Worm (Caenorhabditis elegans): ENCODE results near the gene nspc-17.

Gene nspc-17

DNA sequence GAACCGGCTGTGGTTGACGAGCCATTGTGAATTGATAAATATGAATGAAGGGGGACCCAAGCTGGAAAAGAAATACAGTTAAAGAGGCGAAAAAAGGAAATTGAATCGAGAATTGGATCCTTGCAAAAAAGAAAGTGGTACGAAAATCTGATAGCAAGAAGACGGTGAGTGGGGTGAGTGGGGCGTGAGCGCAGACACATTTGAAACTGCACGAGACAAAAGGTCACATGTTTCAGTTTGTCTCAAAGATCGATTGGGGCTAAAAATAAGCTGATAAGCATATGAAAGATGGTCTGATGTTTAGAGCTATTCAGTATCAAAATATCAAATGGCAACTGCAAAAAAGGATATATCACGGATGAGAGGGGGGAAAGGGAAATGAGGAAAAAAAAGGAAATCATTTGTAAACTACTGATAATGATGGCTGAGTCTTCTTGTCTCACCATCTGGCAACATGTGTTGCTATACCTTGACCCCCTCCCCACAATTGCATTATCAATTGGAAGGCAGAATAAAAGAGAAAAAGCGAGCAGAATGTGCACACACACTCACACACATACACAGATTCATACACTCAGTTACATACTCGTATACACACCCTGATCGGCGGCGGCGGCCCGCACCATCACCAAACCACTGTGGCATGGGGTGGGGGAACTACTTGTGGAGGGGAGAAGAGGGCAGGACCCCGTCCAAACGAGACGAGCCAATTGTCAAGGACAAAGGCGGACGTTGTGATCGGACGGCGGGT lies 21.0 kb downstream of the nspc-17 start, which contains the start of gene M163.1:
TSS of gene M163.1 (minus strand) at position 25 of the 751 bp plus-strand sequence.
- peak; percentile 37 for TF ChIP-seq nhr-19 (GFP tag; conservative IDR thresholded peaks at IDR 0.05)
- TF ChIP-seq elt-2 (tag; optimal IDR thresholded peaks at IDR 0.05) = peak; percentile 31
- peak; percentile 73 for TF ChIP-seq nhr-85 (tag)
- TF ChIP-seq nhr-20 (tag; optimal IDR thresholded peaks at IDR 0.05) = peak; percentile 52
- TF ChIP-seq nhr-71 (tag; optimal IDR thresholded peaks at IDR 0.05) = peak; percentile 52
- peak; percentile 3 for TF ChIP-seq unc-130 (tag; optimal IDR thresholded peaks at IDR 0.05)
- TF ChIP-seq grh-1 (GFP tag; IDR thresholded peaks at IDR 0.05) = 0 out of 2 replicates have a peak, but pooled peaks have one; percentile 13
- peak; percentile 53 for TF ChIP-seq lin-14 (GFP tag; optimal IDR thresholded peaks at IDR 0.05)
- peak; percentile 22 for TF ChIP-seq rnt-1 (tag; optimal IDR thresholded peaks at IDR 0.05)
- no peak for TF ChIP-seq egl-27 (tag; optimal IDR thresholded peaks at IDR 0.05)
- TF ChIP-seq nhr-11 (tag; optimal IDR thresholded peaks at IDR 0.05) = no peak
- TF ChIP-seq ztf-11 (tag; optimal IDR thresholded peaks at IDR 0.05) = peak in 1 of 2 experiments; percentile 30
- no peak for TF ChIP-seq swsn-7 (tag; optimal IDR thresholded peaks at IDR 0.05)

DNA sequence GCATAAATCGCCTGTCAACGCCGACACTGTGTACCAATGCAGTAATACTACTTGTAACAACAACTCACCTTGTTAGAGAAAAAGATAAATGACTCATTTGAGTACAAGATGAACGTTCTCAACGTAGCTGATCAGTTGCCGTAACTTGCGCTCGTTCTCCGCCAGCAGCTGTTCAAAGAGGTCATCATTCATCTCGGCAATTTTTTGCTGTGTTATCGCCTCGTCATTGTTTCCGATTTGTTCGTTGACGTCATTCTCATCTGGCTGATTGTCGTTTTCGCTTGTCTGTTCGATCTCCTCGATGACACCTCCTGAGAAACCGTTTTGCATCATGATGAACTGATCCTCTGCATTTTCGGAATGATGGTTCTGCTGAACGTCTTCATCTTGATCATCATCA lies 21.7 kb downstream of the nspc-17 start:
- TF ChIP-seq rnt-1 (tag; optimal IDR thresholded peaks at IDR 0.05) (peak; percentile 28), nhr-71 (tag; optimal IDR thresholded peaks at IDR 0.05) (peak; percentile 34), snu-23 (GFP tag; optimal IDR thresholded peaks at IDR 0.05) (no peak), nhr-77 (tag; optimal IDR thresholded peaks at IDR 0.05) (no peak), blmp-1 (tag; optimal IDR thresholded peaks at IDR 0.05) (peak; percentile 40), lin-14 (GFP tag; optimal IDR thresholded peaks at IDR 0.05) (peak; percentile 47)

DNA sequence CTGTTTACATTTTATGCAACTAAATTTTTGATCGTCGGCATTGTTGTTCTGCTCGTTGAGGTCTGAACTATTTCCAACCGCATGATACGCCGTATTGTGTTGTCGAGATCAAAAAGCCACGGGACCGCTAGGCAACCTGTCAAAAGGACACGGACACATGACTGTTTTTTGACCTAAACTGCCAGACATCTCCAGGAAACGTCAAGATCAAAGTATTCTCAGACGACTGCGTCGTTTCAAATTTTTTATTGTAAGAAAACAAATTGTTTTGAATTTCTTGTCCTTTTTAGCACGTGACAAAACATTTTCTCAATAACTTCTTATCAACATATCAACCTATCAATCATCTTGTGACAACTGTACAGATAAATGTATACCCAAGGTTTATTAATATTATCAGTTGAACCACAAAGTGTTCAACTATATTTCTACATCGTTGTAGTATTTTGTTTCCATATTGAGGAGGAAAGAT lies 22.8 kb downstream of the nspc-17 start:
- TF ChIP-seq blmp-1 (tag; optimal IDR thresholded peaks at IDR 0.05) = peak; percentile 60
- TF ChIP-seq hlh-17 (GFP tag; optimal IDR thresholded peaks at IDR 0.05; ENCODE audit: borderline replicate concordance) = no peak
- TF ChIP-seq zag-1 (tag; optimal IDR thresholded peaks at IDR 0.05) = no peak
- peak; percentile 36 for TF ChIP-seq unc-130 (tag; optimal IDR thresholded peaks at IDR 0.05)
- no peak for TF ChIP-seq xbp-1 (tag; optimal IDR thresholded peaks at IDR 0.05)
- TF ChIP-seq hpl-2 (GFP tag; optimal IDR thresholded peaks at IDR 0.05) = no peak
- TF ChIP-seq fkh-8 (tag; optimal IDR thresholded peaks at IDR 0.05) = no peak
- peak; percentile 27 for TF ChIP-seq C16A3.4 (tag; optimal IDR thresholded peaks at IDR 0.05)
- no peak for TF ChIP-seq egl-27 (tag; optimal IDR thresholded peaks at IDR 0.05)
- peak; percentile 91 for TF ChIP-seq nhr-71 (tag; optimal IDR thresholded peaks at IDR 0.05)
- peak; percentile 76 for TF ChIP-seq lin-14 (GFP tag; optimal IDR thresholded peaks at IDR 0.05)
- TF ChIP-seq pag-3 (tag; optimal IDR thresholded peaks at IDR 0.05; ENCODE audit: borderline replicate concordance, insufficient read depth) = no peak
- TF ChIP-seq nhr-19 (GFP tag; conservative IDR thresholded peaks at IDR 0.05) = peak; percentile 74
- TF ChIP-seq nhr-76 (tag; optimal IDR thresholded peaks at IDR 0.05) = no peak
- TF ChIP-seq nhr-47 (tag; optimal IDR thresholded peaks at IDR 0.05) = peak; percentile 63
- peak in 2 of 3 experiments; percentile 8 to 14 for TF ChIP-seq dpl-1 (GFP tag; optimal IDR thresholded peaks at IDR 0.05)
- peak; percentile 46 to 48 for TF ChIP-seq lsy-2 (tag; optimal IDR thresholded peaks at IDR 0.05)
- no peak for TF ChIP-seq vab-15 (tag; optimal IDR thresholded peaks at IDR 0.05)
- 0 out of 2 replicates have a peak, but pooled peaks have one; percentile 17 for TF ChIP-seq mab-9 (GFP tag; IDR thresholded peaks at IDR 0.05)
- peak; percentile 21 for TF ChIP-seq fos-1 (tag; optimal IDR thresholded peaks at IDR 0.05)
- TF ChIP-seq nhr-90 (tag; optimal IDR thresholded peaks at IDR 0.05; ENCODE audit: poor library complexity) = peak; percentile 86
- TF ChIP-seq nhr-85 (tag) = peak; percentile 98
- TF ChIP-seq efl-1 (optimal IDR thresholded peaks at IDR 0.05) = peak in 1 of 2 experiments; percentile 12
- peak in 1 of 2 experiments; percentile 67 for TF ChIP-seq efl-1 (GFP tag; optimal IDR thresholded peaks at IDR 0.05 in 1 of 2)
- no peak for TF ChIP-seq skn-1 (tag; optimal IDR thresholded peaks at IDR 0.05)
- TF ChIP-seq fkh-4 (tag; optimal IDR thresholded peaks at IDR 0.05; ENCODE audit: borderline replicate concordance) = no peak
- TF ChIP-seq rnt-1 (tag; optimal IDR thresholded peaks at IDR 0.05) = peak; percentile 10
- peak; percentile 44 for TF ChIP-seq lin-13 (GFP tag; optimal IDR thresholded peaks at IDR 0.05)
- no peak for TF ChIP-seq hlh-4 (tag; optimal IDR thresholded peaks at IDR 0.05)
- TF ChIP-seq mep-1 (tag; optimal IDR thresholded peaks at IDR 0.05) = peak; percentile 56
- TF ChIP-seq alr-1 (tag; optimal IDR thresholded peaks at IDR 0.05; ENCODE audit: borderline replicate concordance) = no peak
- TF ChIP-seq snpc-4 (tag; optimal IDR thresholded peaks at IDR 0.05) = no peak
- TF ChIP-seq tbx-2 (tag; optimal IDR thresholded peaks at IDR 0.05) = peak; percentile 52
- no peak for TF ChIP-seq ceh-90 (tag; optimal IDR thresholded peaks at IDR 0.05)
- peak; percentile 92 for TF ChIP-seq nhr-20 (tag; optimal IDR thresholded peaks at IDR 0.05)
- no peak for TF ChIP-seq sox-4 (tag; optimal IDR thresholded peaks at IDR 0.05)
- peak; percentile 19 for TF ChIP-seq ceh-63 (GFP tag; optimal IDR thresholded peaks at IDR 0.05)
- TF ChIP-seq unc-86 (tag; optimal IDR thresholded peaks at IDR 0.05) = no peak

All from whole organism, L1 larva.